Fruit fly (Drosophila melanogaster): ENCODE results near the gene BG642312.

The BG642312 gene

dm6 chr3L:6188995-6189927, 43.9 kb downstream of the BG642312 start, which contains the start of the genes D19A and CG7386 (continued):
- TF ChIP-seq ci (GFP tag; IDR thresholded peaks at IDR 0.05) (peak; percentile 75), CG2678 (tag; optimal IDR thresholded peaks at IDR 0.05) (peak; percentile 71), Lhr (GFP tag; optimal IDR thresholded peaks at IDR 0.05) (no peak), CG4730 (GFP tag; IDR thresholded peaks at IDR 0.05) (peak; percentile 63), CG12769 (tag; optimal IDR thresholded peaks at IDR 0.05) (peak; percentile 15), CG14014 (GFP tag; IDR thresholded peaks at IDR 0.05) (peak; percentile 63; the same call in 1 of the 2 replicates), gt (GFP tag; IDR thresholded peaks at IDR 0.05) (no peak), B-H1 (GFP tag; IDR thresholded peaks at IDR 0.05) (peak; percentile 16; the same call in 2 of the 3 replicates), CG8944 (GFP tag; optimal IDR thresholded peaks at IDR 0.05) (peak; percentile 52), dmrt11E (tag; optimal IDR thresholded peaks at IDR 0.05) (peak; percentile 50), Camta (GFP tag; optimal IDR thresholded peaks at IDR 0.05) (no peak), wdn (GFP tag; IDR thresholded peaks at IDR 0.05) (no peak), CG17186 (GFP tag; optimal IDR thresholded peaks at IDR 0.05) (no peak), kay (GFP tag; optimal IDR thresholded peaks at IDR 0.05) (peak; percentile 5), Sry-β (GFP tag; optimal IDR thresholded peaks at IDR 0.05) (no peak), prd (optimal IDR thresholded peaks at IDR 0.05) (no peak), prd (GFP tag; IDR thresholded peaks at IDR 0.05) (peak; percentile 66), ash1 (GFP tag; optimal IDR thresholded peaks at IDR 0.05) (no peak), vfl (GFP tag; optimal IDR thresholded peaks at IDR 0.05) (peak; percentile 18), HLH4C (GFP tag; IDR thresholded peaks at IDR 0.05; ENCODE audit: partially characterized antibody) (peak; percentile 51; the same call in 2 of the 3 replicates), cg (GFP tag; optimal IDR thresholded peaks at IDR 0.05) (peak; percentile 24), fu2 (GFP tag; optimal IDR thresholded peaks at IDR 0.05) (peak; percentile 9), chm (GFP tag; IDR thresholded peaks at IDR 0.05) (peak; percentile 15; the same call in 1 of the 2 replicates), Hand (GFP tag; optimal IDR thresholded peaks at IDR 0.05) (no peak), inv (GFP tag; IDR thresholded peaks at IDR 0.05; ENCODE audit: partially characterized antibody) (0 out of 2 replicates have a peak, but pooled peaks have one; percentile 21), bsh (GFP tag; optimal IDR thresholded peaks at IDR 0.05) (peak in 1 of 2 experiments; percentile 55), CG17802 (tag; optimal IDR thresholded peaks at IDR 0.05) (no peak), CG6175 (GFP tag; IDR thresholded peaks at IDR 0.05) (no peak), CG2712 (tag; optimal IDR thresholded peaks at IDR 0.05) (peak; percentile 70), gce (GFP tag; IDR thresholded peaks at IDR 0.05) (0 out of 3 replicates have a peak, but pooled peaks have one; percentile 25), pan (optimal IDR thresholded peaks at IDR 0.05) (no peak), pan (GFP tag; optimal IDR thresholded peaks at IDR 0.05 in 1 of 2, IDR thresholded peaks at IDR 0.05 in 1 of 2) (peak in 1 of 2 experiments; percentile 78), CG10209 (GFP tag; optimal IDR thresholded peaks at IDR 0.05) (no peak), br (optimal IDR thresholded peaks at IDR 0.05) (no peak), CG4707 (GFP tag; optimal IDR thresholded peaks at IDR 0.05) (no peak), Ets97D (GFP tag; optimal IDR thresholded peaks at IDR 0.05) (peak; percentile 57), CG11247 (GFP tag; IDR thresholded peaks at IDR 0.05) (peak; percentile 40), ap (GFP tag; IDR thresholded peaks at IDR 0.05) (no peak), ems (GFP tag; optimal IDR thresholded peaks at IDR 0.05) (no peak), Doc2 (GFP tag; IDR thresholded peaks at IDR 0.05) (no peak), dati (GFP tag; IDR thresholded peaks at IDR 0.05) (no peak), CG5245 (GFP tag; optimal IDR thresholded peaks at IDR 0.05) (no peak), mirr (GFP tag; optimal IDR thresholded peaks at IDR 0.05) (peak; percentile 37), Vsx1 (GFP tag; optimal IDR thresholded peaks at IDR 0.05) (no peak), Meics (GFP tag; optimal IDR thresholded peaks at IDR 0.05) (peak; percentile 55), CG43689 (GFP tag; IDR thresholded peaks at IDR 0.05) (0 out of 2 replicates have a peak, but pooled peaks have one; percentile 9), NC2α (GFP tag; optimal IDR thresholded peaks at IDR 0.05) (no peak), CG10462 (GFP tag; optimal IDR thresholded peaks at IDR 0.05) (no peak), Chrac-16 (GFP tag; optimal IDR thresholded peaks at IDR 0.05) (peak; percentile 5)
